Worm (Caenorhabditis elegans): Measurements from ENCODE around the gene set-22.

DNA sequence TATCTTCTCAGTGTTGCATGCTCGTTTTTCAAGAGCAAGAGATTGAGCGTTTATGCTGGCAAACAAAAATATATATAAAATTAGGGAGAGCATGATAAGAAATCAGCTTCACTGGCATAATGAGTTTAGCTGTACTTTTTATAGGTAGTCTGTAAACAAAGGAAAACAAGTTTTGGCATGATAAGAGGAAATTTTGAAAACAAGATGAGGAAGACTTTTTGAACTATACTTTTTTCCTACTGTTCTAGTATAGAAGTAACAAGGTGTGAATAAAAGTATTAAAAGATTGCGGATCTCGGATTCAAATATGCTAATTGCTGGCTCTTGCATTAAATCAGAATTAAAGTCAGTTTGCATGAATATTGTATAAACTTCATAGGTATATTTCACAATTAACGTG, 17.8 kb upstream of the set-22 start, which contains the start of gene F15H10.5:
- TF ChIP-seq blmp-1 (tag; optimal IDR thresholded peaks at IDR 0.05; ENCODE audit: insufficient read depth) = no peak
- TF ChIP-seq nhr-77 (tag; optimal IDR thresholded peaks at IDR 0.05) = no peak
- no peak for TF ChIP-seq sma-9 (GFP tag; optimal IDR thresholded peaks at IDR 0.05)
- TF ChIP-seq sma-9 (tag; optimal IDR thresholded peaks at IDR 0.05) = no peak
- no peak for TF ChIP-seq nhr-23 (tag; optimal IDR thresholded peaks at IDR 0.05)
- no peak for TF ChIP-seq lin-39 (tag; optimal IDR thresholded peaks at IDR 0.05)
- TF ChIP-seq nhr-12 (tag; optimal IDR thresholded peaks at IDR 0.05) = no peak
- no peak for TF ChIP-seq lsy-2 (tag; optimal IDR thresholded peaks at IDR 0.05)
- no peak for TF ChIP-seq peb-1 (tag; optimal IDR thresholded peaks at IDR 0.05)
- TF ChIP-seq zag-1 (tag; optimal IDR thresholded peaks at IDR 0.05) = no peak
- TF ChIP-seq elt-3 (tag; optimal IDR thresholded peaks at IDR 0.05) = no peak

All from whole organism, L2 larva.